In the genomic region with DNA sequence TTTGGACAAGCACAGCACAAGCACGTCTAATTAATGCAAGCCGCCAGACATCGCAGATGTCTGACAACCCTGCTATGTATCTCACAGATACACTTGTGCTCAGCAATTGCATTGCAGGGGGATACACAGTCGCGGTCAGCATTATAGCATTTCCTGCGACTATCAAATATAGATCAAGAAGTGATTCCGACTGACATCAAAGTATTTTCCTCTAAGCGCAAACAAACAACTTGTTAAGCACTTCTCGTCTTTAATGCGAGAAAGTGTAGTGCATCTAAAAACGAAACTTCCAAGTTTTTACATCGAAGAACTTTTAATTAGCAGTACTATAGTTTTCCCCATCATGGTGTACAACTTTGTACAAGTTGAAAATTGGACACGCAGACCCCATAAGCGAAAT, we compare ENCODE assay signal across 2 fruit fly cellular contexts.
TF ChIP-seq lines count a peak whose summit lies in the region.

No protein-coding gene starts in this region.

TF ChIP-seq in whole organism, embryonic, 481 proteins besides CTCF, POLR2A, EP300 and RAD21 (continued from another document):
- no peak for TF ChIP-seq CG14014 (GFP tag; IDR thresholded peaks at IDR 0.05; lab: Robert Waterston, UW)
- TF ChIP-seq emc (GFP tag; optimal IDR thresholded peaks at IDR 0.05; lab: Kevin White, UChicago): no peak
- no peak for TF ChIP-seq Dip2 (GFP tag; IDR thresholded peaks at IDR 0.05; lab: Robert Waterston, UW)
- TF ChIP-seq pan (optimal IDR thresholded peaks at IDR 0.05; lab: Kevin White, UChicago): no peak
- TF ChIP-seq pan (GFP tag; optimal IDR thresholded peaks at IDR 0.05 in 1 of 2, IDR thresholded peaks at IDR 0.05 in 1 of 2): no peak
- TF ChIP-seq Eip74EF (GFP tag; optimal IDR thresholded peaks at IDR 0.05; lab: Kevin White, UChicago): no peak
- TF ChIP-seq dmrt99B (tag; optimal IDR thresholded peaks at IDR 0.05; lab: Kevin White, UChicago): peak; percentile 19
- TF ChIP-seq slp2 (GFP tag; optimal IDR thresholded peaks at IDR 0.05; lab: Kevin White, UChicago): no peak
- no peak for TF ChIP-seq mam (GFP tag; optimal IDR thresholded peaks at IDR 0.05; lab: Kevin White, UChicago)
- TF ChIP-seq Blimp-1 (GFP tag; optimal IDR thresholded peaks at IDR 0.05; lab: Kevin White, UChicago): peak; percentile 6
- no peak for TF ChIP-seq HmgD (GFP tag; optimal IDR thresholded peaks at IDR 0.05; lab: Kevin White, UChicago)
- no peak for TF ChIP-seq ci (GFP tag; IDR thresholded peaks at IDR 0.05; lab: Robert Waterston, UW)
- TF ChIP-seq H15 (GFP tag; IDR thresholded peaks at IDR 0.05; lab: Robert Waterston, UW): no peak
- no peak for TF ChIP-seq dysf (GFP tag; IDR thresholded peaks at IDR 0.05; lab: Robert Waterston, UW)
- no peak for TF ChIP-seq hkb (optimal IDR thresholded peaks at IDR 0.05; lab: Kevin White, UChicago)
- no peak for TF ChIP-seq hkb (GFP tag; IDR thresholded peaks at IDR 0.05; lab: Robert Waterston, UW)
- no peak for TF ChIP-seq CG3407 (GFP tag; optimal IDR thresholded peaks at IDR 0.05; lab: Kevin White, UChicago)
- no peak for TF ChIP-seq CG12236 (GFP tag; optimal IDR thresholded peaks at IDR 0.05; lab: Kevin White, UChicago)
- peak; percentile 79 for TF ChIP-seq CG11696 (GFP tag; IDR thresholded peaks at IDR 0.05; lab: Robert Waterston, UW)
- TF ChIP-seq lbe (GFP tag; optimal IDR thresholded peaks at IDR 0.05; lab: Kevin White, UChicago): no peak
- TF ChIP-seq Ets97D (GFP tag; optimal IDR thresholded peaks at IDR 0.05; lab: Kevin White, UChicago): no peak
- no peak for TF ChIP-seq CG18476 (GFP tag; optimal IDR thresholded peaks at IDR 0.05; lab: Kevin White, UChicago)
- TF ChIP-seq gem (tag; optimal IDR thresholded peaks at IDR 0.05; lab: Kevin White, UChicago): peak; percentile 27
- peak; percentile 7 for TF ChIP-seq CG30403 (GFP tag; optimal IDR thresholded peaks at IDR 0.05; lab: Kevin White, UChicago)
- peak; percentile 17 for TF ChIP-seq unpg (GFP tag; optimal IDR thresholded peaks at IDR 0.05; lab: Kevin White, UChicago)
- no peak for TF ChIP-seq H2.0 (GFP tag; IDR thresholded peaks at IDR 0.05; lab: Robert Waterston, UW)
- no peak for TF ChIP-seq ems (GFP tag; optimal IDR thresholded peaks at IDR 0.05; lab: Kevin White, UChicago)
- no peak for TF ChIP-seq CG4820 (GFP tag; optimal IDR thresholded peaks at IDR 0.05; lab: Kevin White, UChicago)
- peak; percentile 4 for TF ChIP-seq CG17829 (tag; optimal IDR thresholded peaks at IDR 0.05; lab: Kevin White, UChicago)
- TF ChIP-seq gfzf (GFP tag; optimal IDR thresholded peaks at IDR 0.05; lab: Kevin White, UChicago): no peak
- no peak for TF ChIP-seq sisA (GFP tag; IDR thresholded peaks at IDR 0.05; lab: Robert Waterston, UW)
- 0 out of 3 replicates have a peak, but pooled peaks have one; percentile 9 for TF ChIP-seq CG11695 (GFP tag; IDR thresholded peaks at IDR 0.05; lab: Robert Waterston, UW)
- TF ChIP-seq phol (tag; optimal IDR thresholded peaks at IDR 0.05; lab: Kevin White, UChicago): peak; percentile 6
- no peak for TF ChIP-seq CG11560 (tag; IDR thresholded peaks at IDR 0.05; lab: Robert Waterston, UW)
- 0 out of 2 replicates have a peak, but pooled peaks have one; percentile 2 for TF ChIP-seq ap (GFP tag; IDR thresholded peaks at IDR 0.05; lab: Robert Waterston, UW)
- TF ChIP-seq bsh (GFP tag; optimal IDR thresholded peaks at IDR 0.05; lab: Kevin White, UChicago): peak; percentile 2 to 22
- no peak for TF ChIP-seq CG31388 (GFP tag; optimal IDR thresholded peaks at IDR 0.05; lab: Kevin White, UChicago)
- TF ChIP-seq stc (GFP tag; IDR thresholded peaks at IDR 0.05; lab: Robert Waterston, UW): peak; percentile 28; the same call in 1 of the 2 replicates
- peak; percentile 78 for TF ChIP-seq Med (GFP tag; lab: Kevin White, UChicago)
- no peak for TF ChIP-seq pfk (GFP tag; optimal IDR thresholded peaks at IDR 0.05; lab: Kevin White, UChicago)
- TF ChIP-seq NfI (GFP tag; optimal IDR thresholded peaks at IDR 0.05; lab: Kevin White, UChicago): no peak
- no peak for TF ChIP-seq E2f2 (GFP tag; IDR thresholded peaks at IDR 0.05; lab: Robert Waterston, UW)
- TF ChIP-seq CG6254 (GFP tag; optimal IDR thresholded peaks at IDR 0.05; lab: Kevin White, UChicago): peak; percentile 10
- TF ChIP-seq CG3847 (GFP tag; IDR thresholded peaks at IDR 0.05; lab: Robert Waterston, UW): no peak
- TF ChIP-seq CG11504 (tag; optimal IDR thresholded peaks at IDR 0.05; lab: Kevin White, UChicago): peak; percentile 15
- TF ChIP-seq Chrac-16 (GFP tag; optimal IDR thresholded peaks at IDR 0.05; lab: Kevin White, UChicago): no peak
- no peak for TF ChIP-seq hth (optimal IDR thresholded peaks at IDR 0.05; lab: Kevin White, UChicago)
- TF ChIP-seq Ada2b (GFP tag; IDR thresholded peaks at IDR 0.05; lab: Robert Waterston, UW): 0 out of 2 replicates have a peak, but pooled peaks have one; percentile 5
- TF ChIP-seq CG18262 (tag; optimal IDR thresholded peaks at IDR 0.05; lab: Kevin White, UChicago): peak; percentile 5
- TF ChIP-seq Awh (GFP tag; IDR thresholded peaks at IDR 0.05; lab: Robert Waterston, UW): no peak
- no peak for TF ChIP-seq CG10267 (tag; optimal IDR thresholded peaks at IDR 0.05; lab: Kevin White, UChicago)
- no peak for TF ChIP-seq CG6791 (GFP tag; IDR thresholded peaks at IDR 0.05; lab: Robert Waterston, UW; ENCODE audit: partially characterized antibody)
- peak; percentile 32 for TF ChIP-seq CG2712 (tag; optimal IDR thresholded peaks at IDR 0.05; lab: Kevin White, UChicago)
- TF ChIP-seq Sox102F (GFP tag; optimal IDR thresholded peaks at IDR 0.05; lab: Kevin White, UChicago): peak; percentile 11
- TF ChIP-seq disco-r (GFP tag; optimal IDR thresholded peaks at IDR 0.05; lab: Kevin White, UChicago): no peak
- no peak for TF ChIP-seq sna (GFP tag; IDR thresholded peaks at IDR 0.05; lab: Robert Waterston, UW; ENCODE audit: partially characterized antibody)
- TF ChIP-seq CG5953 (GFP tag; IDR thresholded peaks at IDR 0.05; lab: Robert Waterston, UW): no peak
- no peak for TF ChIP-seq CG13894 (tag; optimal IDR thresholded peaks at IDR 0.05; lab: Kevin White, UChicago)
- TF ChIP-seq HHEX (GFP tag; optimal IDR thresholded peaks at IDR 0.05; lab: Kevin White, UChicago): no peak
- TF ChIP-seq Drgx (GFP tag; IDR thresholded peaks at IDR 0.05; lab: Robert Waterston, UW): peak; percentile 65
- TF ChIP-seq Doc3 (GFP tag; IDR thresholded peaks at IDR 0.05; lab: Robert Waterston, UW; ENCODE audit: partially characterized antibody): no peak
- TF ChIP-seq knrl (GFP tag; IDR thresholded peaks at IDR 0.05; lab: Robert Waterston, UW; ENCODE audit: partially characterized antibody): no peak

TF ChIP-seq in whole organism, prepupa, 60 proteins besides CTCF, POLR2A, EP300 and RAD21 (continued from another document):
- peak; percentile 54 for TF ChIP-seq Sox14 (GFP tag; optimal IDR thresholded peaks at IDR 0.05; lab: Kevin White, UChicago)
- no peak for TF ChIP-seq CG32006 (GFP tag; optimal IDR thresholded peaks at IDR 0.05; lab: Kevin White, UChicago)
- no peak for TF ChIP-seq Smox (GFP tag; optimal IDR thresholded peaks at IDR 0.05; lab: Kevin White, UChicago)
- TF ChIP-seq topi (GFP tag; optimal IDR thresholded peaks at IDR 0.05; lab: Kevin White, UChicago): peak; percentile 59
- TF ChIP-seq CG8119 (GFP tag; IDR thresholded peaks at IDR 0.05; lab: Robert Waterston, UW): 0 out of 3 replicates have a peak, but pooled peaks have one; percentile 37
- TF ChIP-seq CG16779 (tag; optimal IDR thresholded peaks at IDR 0.05; lab: Kevin White, UChicago): no peak
- peak; percentile 54 for TF ChIP-seq CG10631 (GFP tag; optimal IDR thresholded peaks at IDR 0.05; lab: Kevin White, UChicago)
- no peak for TF ChIP-seq CG8319 (GFP tag; optimal IDR thresholded peaks at IDR 0.05; lab: Kevin White, UChicago)
- peak; percentile 35 for TF ChIP-seq CG7368 (GFP tag; optimal IDR thresholded peaks at IDR 0.05; lab: Kevin White, UChicago)
- peak; percentile 50 for TF ChIP-seq CG6792 (GFP tag; optimal IDR thresholded peaks at IDR 0.05; lab: Kevin White, UChicago)
- no peak for TF ChIP-seq CG6854 (GFP tag; optimal IDR thresholded peaks at IDR 0.05; lab: Kevin White, UChicago)
- TF ChIP-seq esn (GFP tag; optimal IDR thresholded peaks at IDR 0.05; lab: Kevin White, UChicago): peak; percentile 57
- TF ChIP-seq Met (GFP tag; optimal IDR thresholded peaks at IDR 0.05; lab: Kevin White, UChicago): no peak
- peak; percentile 0 for TF ChIP-seq Ets21C (GFP tag; optimal IDR thresholded peaks at IDR 0.05; lab: Kevin White, UChicago)
- no peak for TF ChIP-seq CG11902 (GFP tag; optimal IDR thresholded peaks at IDR 0.05; lab: Kevin White, UChicago)
- no peak for TF ChIP-seq CG10669 (GFP tag; optimal IDR thresholded peaks at IDR 0.05; lab: Kevin White, UChicago)
- peak; percentile 57 for TF ChIP-seq CG3919 (GFP tag; optimal IDR thresholded peaks at IDR 0.05; lab: Kevin White, UChicago)
- no peak for TF ChIP-seq CG4318 (GFP tag; optimal IDR thresholded peaks at IDR 0.05; lab: Kevin White, UChicago)
- TF ChIP-seq cyc (GFP tag; optimal IDR thresholded peaks at IDR 0.05; lab: Kevin White, UChicago): peak; percentile 18
- peak; percentile 93 for TF ChIP-seq dsx (GFP tag; optimal IDR thresholded peaks at IDR 0.05; lab: Kevin White, UChicago; ENCODE audit: poor library complexity, severe bottlenecking)
- TF ChIP-seq CG8632 (GFP tag; optimal IDR thresholded peaks at IDR 0.05; lab: Kevin White, UChicago): peak; percentile 39
- TF ChIP-seq Gug (GFP tag; IDR thresholded peaks at IDR 0.05; lab: Robert Waterston, UW): 0 out of 2 replicates have a peak, but pooled peaks have one; percentile 15
- no peak for TF ChIP-seq Hr39 (GFP tag; optimal IDR thresholded peaks at IDR 0.05; lab: Kevin White, UChicago)
- TF ChIP-seq fkh (GFP tag; optimal IDR thresholded peaks at IDR 0.05; lab: Kevin White, UChicago): no peak
- TF ChIP-seq CG9139 (GFP tag; optimal IDR thresholded peaks at IDR 0.05; lab: Kevin White, UChicago): no peak
- TF ChIP-seq acj6 (GFP tag; optimal IDR thresholded peaks at IDR 0.05; lab: Kevin White, UChicago): no peak
- TF ChIP-seq spab (GFP tag; optimal IDR thresholded peaks at IDR 0.05; lab: Kevin White, UChicago): peak; percentile 55
- TF ChIP-seq Eip75B (GFP tag; optimal IDR thresholded peaks at IDR 0.05; lab: Kevin White, UChicago): no peak
- TF ChIP-seq achi (GFP tag; optimal IDR thresholded peaks at IDR 0.05; lab: Kevin White, UChicago): peak; percentile 56
- TF ChIP-seq Eip93F (GFP tag; optimal IDR thresholded peaks at IDR 0.05; lab: Kevin White, UChicago): no peak
- TF ChIP-seq CG1621 (tag; optimal IDR thresholded peaks at IDR 0.05; lab: Kevin White, UChicago): peak; percentile 65
- TF ChIP-seq Eip78C (GFP tag; lab: Kevin White, UChicago): peak; percentile 95
- TF ChIP-seq CG6808 (GFP tag; optimal IDR thresholded peaks at IDR 0.05; lab: Kevin White, UChicago): peak; percentile 64
- peak; percentile 50 for TF ChIP-seq lz (GFP tag; optimal IDR thresholded peaks at IDR 0.05; lab: Kevin White, UChicago)
- peak; percentile 65 for TF ChIP-seq CG3032 (tag; optimal IDR thresholded peaks at IDR 0.05; lab: Kevin White, UChicago)
- peak; percentile 64 for TF ChIP-seq CG31627 (GFP tag; optimal IDR thresholded peaks at IDR 0.05; lab: Kevin White, UChicago)
- no peak for TF ChIP-seq Sox102F (GFP tag; optimal IDR thresholded peaks at IDR 0.05; lab: Kevin White, UChicago)
